Fruit fly (Drosophila melanogaster) whole organism, pupa: ENCODE results near the gene CG43124.

ENCODE experiments used
- CG10348 ChIP-seq: fragments of 200-800 bp; sonication (Bioruptor generic); IDR thresholded peaks from 2 replicates; pipeline ENCODE4 v1.3.6; 2022; ENCODE audit warnings: missing biosample characterization, missing genetic modification characterization
- CG12605 ChIP-seq: fragments of 200-800 bp; sonication (Bioruptor generic); IDR thresholded peaks from 2 replicates; pipeline ENCODE4 v1.3.6; 2022; ENCODE audit warnings: missing biosample characterization, missing genetic modification characterization
- CG13204 ChIP-seq: fragments of 200-800 bp; sonication (Bioruptor generic); optimal IDR thresholded peaks from 2 replicates; lab custom pipeline; 2018; ENCODE audit warnings: missing biosample characterization, mild to moderate bottlenecking, missing genetic modification characterization, moderate library complexity
- CG14655 ChIP-seq: fragments of 200-800 bp; sonication (Bioruptor generic); optimal IDR thresholded peaks from 3 replicates; lab custom pipeline; 2017; ENCODE audit warnings: mild to moderate bottlenecking, missing biosample characterization, missing genetic modification reagents, missing genetic modification characterization
- CG15710 ChIP-seq: fragments of 200-800 bp; sonication (Bioruptor generic); optimal IDR thresholded peaks from 2 replicates; lab custom pipeline; 2018; ENCODE audit warnings: missing biosample characterization, mild to moderate bottlenecking, missing genetic modification characterization, moderate library complexity
- CG17806 ChIP-seq: fragments of 200-800 bp; sonication (Bioruptor generic); optimal IDR thresholded peaks from 2 replicates; lab custom pipeline; 2018; ENCODE audit warnings: missing biosample characterization, mild to moderate bottlenecking, missing genetic modification characterization, moderate library complexity
- CG32121 ChIP-seq: fragments of 200-800 bp; sonication (Bioruptor generic); IDR thresholded peaks from 2 replicates; pipeline ENCODE4 v1.3.6; 2022; ENCODE audit warnings: missing biosample characterization, missing genetic modification characterization
- CG34367 ChIP-seq: fragments of 200-800 bp; sonication (Bioruptor generic); optimal IDR thresholded peaks from 2 replicates; lab custom pipeline; 2018; ENCODE audit warnings: missing biosample characterization, mild to moderate bottlenecking, missing genetic modification characterization
- CG4496 ChIP-seq: fragments of 200-800 bp; sonication (Bioruptor generic); IDR thresholded peaks from 3 replicates; pipeline ENCODE4 v1.3.6; 2022; ENCODE audit warnings: missing biosample characterization, missing genetic modification characterization
- CG8159 ChIP-seq: fragments of 200-800 bp; sonication (Bioruptor generic); optimal IDR thresholded peaks from 3 replicates; lab custom pipeline; 2018; ENCODE audit warnings: missing biosample characterization, mild to moderate bottlenecking, missing genetic modification characterization, moderate library complexity
- CG8301 ChIP-seq: fragments of 200-800 bp; sonication (Bioruptor generic); optimal IDR thresholded peaks from 2 replicates; lab custom pipeline; 2018; ENCODE audit warnings: missing biosample characterization, mild to moderate bottlenecking, missing genetic modification characterization
- CG9948 ChIP-seq: fragments of 200-800 bp; sonication (Bioruptor generic); optimal IDR thresholded peaks from 2 replicates; lab custom pipeline; 2018; ENCODE audit warnings: missing biosample characterization, mild to moderate bottlenecking, missing genetic modification characterization, moderate library complexity
- D1 ChIP-seq: fragments of 200-800 bp; sonication (Bioruptor generic); optimal IDR thresholded peaks from 2 replicates; lab custom pipeline; 2018; ENCODE audit warnings: missing biosample characterization, mild to moderate bottlenecking, missing genetic modification characterization, moderate library complexity
- EcR ChIP-seq: fragments of 200-800 bp; sonication (Bioruptor generic); optimal IDR thresholded peaks from 3 replicates; lab custom pipeline; 2019; ENCODE audit warnings: missing biosample characterization, missing genetic modification characterization, mild to moderate bottlenecking, moderate library complexity, missing genetic modification reagents
- Ets98B ChIP-seq: fragments of 200-800 bp; sonication (Bioruptor generic); IDR thresholded peaks from 2 replicates; pipeline ENCODE4 v1.3.6; 2022; ENCODE audit warnings: missing biosample characterization, missing genetic modification characterization
- Pif1A ChIP-seq: fragments of 200-800 bp; sonication (Bioruptor generic); optimal IDR thresholded peaks from 3 replicates; lab custom pipeline; 2016; ENCODE audit warnings: missing biosample characterization, missing genetic modification characterization
- Pif1B ChIP-seq: fragments of 200-800 bp; sonication (Bioruptor generic); optimal IDR thresholded peaks from 3 replicates; lab custom pipeline; 2016; ENCODE audit warnings: missing biosample characterization, missing genetic modification characterization
- Snoo ChIP-seq: fragments of 200-800 bp; sonication (Bioruptor generic); optimal IDR thresholded peaks from 3 replicates; lab custom pipeline; 2017; ENCODE audit warnings: missing biosample characterization, mild to moderate bottlenecking, missing genetic modification characterization, inconsistent platforms
- fd96Ca ChIP-seq: fragments of 200-800 bp; sonication (Bioruptor generic); IDR thresholded peaks from 3 replicates; pipeline ENCODE4 v1.3.6; 2022; ENCODE audit warnings: missing biosample characterization, missing genetic modification characterization
- gl ChIP-seq: fragments of 200-800 bp; sonication (Bioruptor generic); optimal IDR thresholded peaks from 2 replicates; lab custom pipeline; 2018; ENCODE audit warnings: missing biosample characterization, mild to moderate bottlenecking, missing genetic modification characterization
- rn ChIP-seq: fragments of 200-800 bp; sonication (Bioruptor generic); IDR thresholded peaks from 2 replicates; pipeline ENCODE4 v1.3.6; 2022; ENCODE audit warnings: missing biosample characterization, missing genetic modification characterization

CG43124 gene

DNA sequence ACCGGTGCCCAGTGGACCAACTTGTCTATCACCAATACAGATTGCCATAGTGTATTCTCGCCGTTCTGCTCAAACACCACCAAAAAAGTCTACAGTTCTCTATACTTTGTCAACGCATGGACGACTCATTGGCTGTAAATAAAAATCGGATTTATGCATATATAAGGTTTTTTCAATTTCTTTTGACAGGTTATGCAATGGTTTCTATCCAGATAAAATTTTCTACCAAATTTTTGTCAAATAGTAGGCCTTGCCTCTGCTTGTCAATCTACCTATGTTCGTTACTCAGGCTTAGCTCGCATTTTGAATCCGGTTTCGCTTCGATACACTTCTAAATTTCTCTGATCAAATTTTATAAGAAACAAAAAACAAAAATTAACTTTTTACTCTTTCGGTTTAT is 27.9 kb upstream of the CG43124 start, which contains the start of gene Mst98Cb:
Gene Mst98Cb, plus strand, starts transcription at position 301 of the 400 bp plus-strand sequence.
- no peak for TF ChIP-seq Pif1A (GFP tag; lab: Kevin White, UChicago)
- no peak for TF ChIP-seq Ets98B (GFP tag; lab: Robert Waterston, UW)
- TF ChIP-seq CG34367 (tag; lab: Kevin White, UChicago), result no peak

- TF ChIP-seq CG13204 (GFP tag; lab: Kevin White, UChicago), result no peak
- no peak for TF ChIP-seq Ets98B (GFP tag; lab: Robert Waterston, UW)
- no peak for TF ChIP-seq CG15710
- TF ChIP-seq CG4496 (GFP tag; lab: Robert Waterston, UW), result no peak
- TF ChIP-seq CG34367 (tag; lab: Kevin White, UChicago), result no peak
- TF ChIP-seq CG12605, result no peak
- no peak for TF ChIP-seq CG14655 (GFP tag; lab: Kevin White, UChicago)
- TF ChIP-seq CG32121 (GFP tag; lab: Robert Waterston, UW), result no peak
These were observed 26.5 kb upstream of the CG43124 start, which contains the start of gene Mst98Ca for dm6 chr3R:28291038-28291437. TSS of gene Mst98Ca (plus strand) at chr3R:28291338.

DNA sequence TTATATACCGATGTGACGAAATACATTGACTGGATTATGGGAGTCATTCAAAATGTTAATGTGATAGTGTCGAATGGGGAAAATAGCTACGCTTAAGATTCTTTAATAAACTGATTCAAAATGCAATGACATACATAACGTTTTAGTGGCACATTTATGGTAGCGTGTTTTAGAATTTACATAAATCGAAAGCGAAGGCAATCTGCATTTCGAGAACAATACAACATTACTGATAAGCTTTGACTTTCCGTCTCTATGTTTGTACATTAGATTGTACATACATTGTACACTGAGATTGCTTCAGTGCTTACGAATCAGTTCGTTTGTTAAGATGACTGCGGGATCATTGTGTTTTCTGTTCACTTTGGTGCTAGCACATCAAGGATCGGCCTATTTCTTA is 18.8 kb upstream of the CG43124 start, which contains the start of gene CG34437:
Gene CG34437, plus strand, starts transcription at position 301 of the 400 bp plus-strand sequence.
- TF ChIP-seq Pif1B (GFP tag; lab: Kevin White, UChicago) (no peak), CG9948 (tag; lab: Kevin White, UChicago) (no peak), Snoo (tag; lab: Kevin White, UChicago) (no peak), CG32121 (GFP tag; lab: Robert Waterston, UW) (no peak), gl (tag; lab: Kevin White, UChicago) (no peak), CG13204 (GFP tag; lab: Kevin White, UChicago) (no peak), EcR (no peak), Ets98B (GFP tag; lab: Robert Waterston, UW) (no peak), CG12605 (no peak), CG4496 (GFP tag; lab: Robert Waterston, UW) (no peak)
- TF ChIP-seq, all 21 proteins: peak for 0

DNA sequence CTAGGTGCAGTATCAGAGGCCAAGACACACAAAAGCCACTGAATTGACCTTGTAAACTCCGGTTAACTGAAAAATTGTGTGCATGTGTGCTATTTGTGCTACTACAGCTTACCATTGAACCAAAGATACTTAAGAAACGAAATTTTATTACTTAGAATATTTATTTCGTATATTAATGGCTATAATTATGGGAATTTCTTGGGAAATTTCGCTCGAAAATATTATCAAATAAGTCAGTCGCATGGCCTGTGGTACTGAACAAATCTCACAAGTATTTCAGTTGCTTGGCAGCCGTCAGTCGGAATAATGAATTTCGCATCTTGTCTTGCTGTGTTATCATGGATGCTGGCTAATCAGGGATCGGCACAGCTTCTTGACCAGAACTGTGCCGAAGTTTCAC is 17.7 kb upstream of the CG43124 start, which contains the start of gene CG34436:
Gene CG34436, plus strand, starts transcription at position 301 of the 400 bp plus-strand sequence.
- no peak for TF ChIP-seq CG12605
- no peak for TF ChIP-seq EcR
- TF ChIP-seq CG9948 (tag; lab: Kevin White, UChicago), result no peak
- no peak for TF ChIP-seq CG17806 (tag; lab: Kevin White, UChicago)
- no peak for TF ChIP-seq CG10348 (GFP tag; lab: Robert Waterston, UW)
- no peak for TF ChIP-seq Pif1A (GFP tag; lab: Kevin White, UChicago)
- TF ChIP-seq Ets98B (GFP tag; lab: Robert Waterston, UW), result no peak
- no peak for TF ChIP-seq CG13204 (GFP tag; lab: Kevin White, UChicago)
- no peak for TF ChIP-seq CG34367 (tag; lab: Kevin White, UChicago)
- TF ChIP-seq fd96Ca (GFP tag; lab: Robert Waterston, UW), result no peak
- no peak for TF ChIP-seq D1 (tag; lab: Kevin White, UChicago)
- TF ChIP-seq CG8301 (tag; lab: Kevin White, UChicago), result no peak
- no peak for TF ChIP-seq CG8159

DNA sequence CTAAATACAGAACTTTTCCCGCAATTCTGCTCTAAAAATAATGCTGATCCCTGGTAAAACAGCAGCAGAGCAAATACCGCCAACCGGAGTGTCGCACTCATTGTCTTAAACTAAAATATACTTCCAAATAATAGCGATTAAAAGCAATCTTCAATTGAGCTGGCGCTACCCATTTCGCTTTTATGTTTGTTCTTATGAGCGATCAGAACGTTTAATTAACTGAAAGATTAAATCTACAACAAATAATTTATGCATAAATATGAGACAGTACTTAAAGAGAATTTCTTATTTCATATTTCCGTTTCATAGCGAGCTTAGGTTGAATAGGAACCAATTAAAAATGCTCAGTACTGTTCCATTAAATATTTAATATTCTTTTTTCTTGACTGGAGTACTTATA is 1.1 kb downstream of the CG43124 start, which contains the start of gene CG43125:
Gene CG43125, minus strand, starts transcription at position 101 of the 400 bp plus-strand sequence.
- no peak for TF ChIP-seq CG9948 (tag; lab: Kevin White, UChicago)
- TF ChIP-seq CG12605, result no peak
- TF ChIP-seq Snoo (tag; lab: Kevin White, UChicago), result no peak
- TF ChIP-seq, all 21 proteins: peak for 0

DNA sequence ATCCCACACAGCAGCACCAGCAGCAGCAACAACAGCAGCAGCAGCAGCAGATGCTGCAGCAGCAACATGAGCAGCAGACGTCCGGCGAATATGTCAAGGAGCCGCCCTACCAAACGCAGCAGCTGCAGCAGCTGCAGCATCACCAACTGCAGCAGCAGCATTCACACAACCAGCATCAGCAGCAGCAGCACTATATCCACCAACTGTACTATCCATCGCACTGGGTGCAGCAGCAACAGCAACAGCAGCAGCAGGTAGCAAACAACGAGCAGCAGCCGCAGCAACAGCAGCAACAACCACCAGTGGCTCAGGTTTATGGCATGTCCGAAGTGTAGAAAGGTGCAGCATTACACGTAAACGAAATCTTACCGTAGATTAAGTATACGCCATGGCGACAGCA is 26.8 kb downstream of the CG43124 start:
- TF ChIP-seq CG10348 (GFP tag; lab: Robert Waterston, UW) (no peak), CG12605 (no peak), Snoo (tag; lab: Kevin White, UChicago) (no peak), CG8301 (tag; lab: Kevin White, UChicago) (no peak), Pif1B (GFP tag; lab: Kevin White, UChicago) (no peak), CG8159 (no peak), CG13204 (GFP tag; lab: Kevin White, UChicago) (no peak), CG34367 (tag; lab: Kevin White, UChicago) (no peak), CG4496 (GFP tag; lab: Robert Waterston, UW) (no peak), gl (tag; lab: Kevin White, UChicago) (no peak), CG14655 (GFP tag; lab: Kevin White, UChicago) (no peak), CG9948 (tag; lab: Kevin White, UChicago) (no peak)

DNA sequence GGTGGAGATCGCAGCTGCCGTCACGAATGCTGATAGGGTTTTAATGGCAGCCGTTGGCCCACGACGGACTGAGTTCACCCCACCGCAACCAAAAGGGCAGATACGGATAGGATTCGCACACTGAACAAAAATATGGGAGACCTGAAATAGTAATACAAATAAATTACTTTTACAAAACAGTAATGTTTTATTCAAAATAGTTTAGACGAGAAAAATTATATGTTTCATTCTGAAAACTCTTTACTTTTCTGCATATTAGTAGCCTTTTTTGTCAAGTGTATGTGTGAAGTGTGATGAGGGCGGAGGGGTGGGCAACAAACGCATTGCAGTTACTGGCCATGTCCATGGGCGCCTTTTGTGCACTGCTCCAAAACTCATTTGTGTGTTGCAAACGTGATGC is 28.4 kb downstream of the CG43124 start:
- TF ChIP-seq CG34367 (tag; lab: Kevin White, UChicago), result peak; percentile 7
- TF ChIP-seq CG9948 (tag; lab: Kevin White, UChicago), result peak; percentile 38
- TF ChIP-seq CG8159, result peak; percentile 40
- peak; percentile 42 for TF ChIP-seq CG15710
- no peak for TF ChIP-seq Pif1A (GFP tag; lab: Kevin White, UChicago)
- no peak for TF ChIP-seq Ets98B (GFP tag; lab: Robert Waterston, UW)
- no peak for TF ChIP-seq Snoo (tag; lab: Kevin White, UChicago)
- no peak for TF ChIP-seq CG8301 (tag; lab: Kevin White, UChicago)
- no peak for TF ChIP-seq CG12605
- TF ChIP-seq rn (GFP tag; lab: Robert Waterston, UW), result no peak
- TF ChIP-seq CG13204 (GFP tag; lab: Kevin White, UChicago), result no peak
- peak; percentile 26 for TF ChIP-seq CG14655 (GFP tag; lab: Kevin White, UChicago)
- TF ChIP-seq D1 (tag; lab: Kevin White, UChicago), result no peak
- no peak for TF ChIP-seq CG32121 (GFP tag; lab: Robert Waterston, UW)
- no peak for TF ChIP-seq CG17806 (tag; lab: Kevin White, UChicago)
- no peak for TF ChIP-seq gl (tag; lab: Kevin White, UChicago)
- TF ChIP-seq Pif1B (GFP tag; lab: Kevin White, UChicago), result no peak
- TF ChIP-seq, all 21 proteins: peak for 5
